Fruit fly (Drosophila melanogaster) whole organism, prepupa: Measurements from ENCODE around the gene CG17264.

Experiments
- Blimp-1 ChIP-seq: fragments of 200-800 bp; sonication (Bioruptor generic); optimal IDR thresholded peaks from 3 replicates; lab custom pipeline; 2017; ENCODE audit warnings: missing biosample characterization, missing genetic modification characterization, mild to moderate bottlenecking, moderate library complexity, missing genetic modification reagents
- CG10631 ChIP-seq: fragments of 200-800 bp; sonication (Bioruptor generic); optimal IDR thresholded peaks from 2 replicates; lab custom pipeline; 2016; ENCODE audit warnings: missing biosample characterization, missing genetic modification characterization
- CG11294 ChIP-seq: fragments of 200-800 bp; sonication (Bioruptor generic); IDR thresholded peaks from 2 replicates; pipeline ENCODE4 v1.3.6; 2022; ENCODE audit warnings: missing biosample characterization, missing genetic modification characterization
- CG11762 ChIP-seq: fragments of 200-800 bp; sonication (Bioruptor generic); optimal IDR thresholded peaks from 3 replicates; lab custom pipeline; 2016; ENCODE audit warnings: missing biosample characterization, missing genetic modification characterization; ENCODE audit not compliant: insufficient read depth
- CG11902 ChIP-seq: fragments of 200-800 bp; sonication (Bioruptor generic); optimal IDR thresholded peaks from 3 replicates; lab custom pipeline; 2016; ENCODE audit warnings: missing biosample characterization, missing genetic modification characterization
- CG15336 ChIP-seq: fragments of 200-800 bp; sonication (Bioruptor generic); IDR thresholded peaks from 2 replicates; pipeline ENCODE4 v1.3.6; 2022; ENCODE audit warnings: missing biosample characterization, missing genetic modification characterization
- CG1621 ChIP-seq: fragments of 200-800 bp; sonication (Bioruptor generic); optimal IDR thresholded peaks from 3 replicates; lab custom pipeline; 2018; ENCODE audit warnings: missing biosample characterization, mild to moderate bottlenecking, missing genetic modification characterization
- CG16779 ChIP-seq: fragments of 200-800 bp; sonication (Bioruptor generic); optimal IDR thresholded peaks from 3 replicates; lab custom pipeline; 2017; ENCODE audit warnings: missing biosample characterization, mild to moderate bottlenecking, missing genetic modification characterization
- CG3032 ChIP-seq: fragments of 200-800 bp; optimal IDR thresholded peaks from 2 replicates; lab custom pipeline; 2019; ENCODE audit warnings: missing biosample characterization, mild to moderate bottlenecking, missing genetic modification characterization, moderate library complexity
- CG31627 ChIP-seq: fragments of 200-800 bp; sonication (Bioruptor generic); optimal IDR thresholded peaks from 3 replicates; lab custom pipeline; 2016; ENCODE audit warnings: missing biosample characterization, missing genetic modification characterization
- CG32006 ChIP-seq: fragments of 200-800 bp; sonication (Bioruptor generic); optimal IDR thresholded peaks from 3 replicates; lab custom pipeline; 2017; ENCODE audit warnings: missing biosample characterization, mild to moderate bottlenecking, missing genetic modification characterization
- CG34406 ChIP-seq: fragments of 200-800 bp; sonication (Bioruptor generic); optimal IDR thresholded peaks from 3 replicates; lab custom pipeline; 2016; ENCODE audit warnings: missing biosample characterization, missing genetic modification characterization
- CG3919 ChIP-seq: fragments of 200-800 bp; sonication (Bioruptor generic); optimal IDR thresholded peaks from 3 replicates; lab custom pipeline; 2016; ENCODE audit warnings: missing biosample characterization, missing genetic modification characterization
- CG4318 ChIP-seq: fragments of 200-800 bp; sonication (Bioruptor generic); optimal IDR thresholded peaks from 3 replicates; lab custom pipeline; 2017; ENCODE audit warnings: missing biosample characterization, mild to moderate bottlenecking, missing genetic modification characterization
- CG6792 ChIP-seq: fragments of 200-800 bp; sonication (Bioruptor generic); optimal IDR thresholded peaks from 3 replicates; lab custom pipeline; 2016; ENCODE audit warnings: missing biosample characterization, missing genetic modification characterization
- CG6808 ChIP-seq: fragments of 200-800 bp; sonication (Bioruptor generic); optimal IDR thresholded peaks from 3 replicates; lab custom pipeline; 2017; ENCODE audit warnings: missing biosample characterization, missing genetic modification characterization, mild to moderate bottlenecking, moderate library complexity, missing genetic modification reagents
- CG7368 ChIP-seq: fragments of 200-800 bp; sonication (Bioruptor generic); optimal IDR thresholded peaks from 3 replicates; lab custom pipeline; 2016; ENCODE audit warnings: missing biosample characterization, missing genetic modification characterization
- CG8119 ChIP-seq: fragments of 200-800 bp; sonication (Bioruptor generic); IDR thresholded peaks from 3 replicates; pipeline ENCODE4 v1.3.6; 2022; ENCODE audit warnings: missing biosample characterization, missing genetic modification characterization
- CG8319 ChIP-seq: fragments of 200-800 bp; sonication (Bioruptor generic); optimal IDR thresholded peaks from 3 replicates; lab custom pipeline; 2016; ENCODE audit warnings: missing biosample characterization, missing genetic modification characterization
- CG8632 ChIP-seq: fragments of 200-800 bp; sonication (Bioruptor generic); optimal IDR thresholded peaks from 3 replicates; lab custom pipeline; 2016; ENCODE audit warnings: missing biosample characterization, missing genetic modification characterization
- Eip75B ChIP-seq: fragments of 200-800 bp; sonication (Bioruptor generic); optimal IDR thresholded peaks from 3 replicates; lab custom pipeline; 2016; ENCODE audit warnings: missing biosample characterization, missing genetic modification characterization
- Eip78C ChIP-seq: fragments of 200-800 bp; sonication (Bioruptor generic); peaks from one replicate; lab custom pipeline; 2016; ENCODE audit warnings: missing biosample characterization, missing genetic modification characterization
- Eip93F ChIP-seq: fragments of 200-800 bp; sonication (Bioruptor generic); optimal IDR thresholded peaks from 2 replicates; lab custom pipeline; 2016; ENCODE audit warnings: missing biosample characterization, mild to moderate bottlenecking, missing genetic modification characterization
- Ets21C ChIP-seq: fragments of 200-800 bp; sonication (Bioruptor generic); optimal IDR thresholded peaks from 3 replicates; lab custom pipeline; 2016; ENCODE audit warnings: missing biosample characterization, missing genetic modification characterization
- Gug ChIP-seq: fragments of 200-800 bp; sonication (Bioruptor generic); IDR thresholded peaks from 2 replicates; pipeline ENCODE4 v1.3.6; 2022; ENCODE audit warnings: missing biosample characterization, missing genetic modification characterization
- Hr38 ChIP-seq: sonication (Bioruptor generic); optimal IDR thresholded peaks from 2 replicates; lab custom pipeline; 2016; ENCODE audit warnings: missing biosample characterization, missing genetic modification characterization
- Hr4 ChIP-seq: fragments of 200-800 bp; sonication (Bioruptor generic); optimal IDR thresholded peaks from 3 replicates; lab custom pipeline; 2016; ENCODE audit warnings: missing biosample characterization, missing genetic modification characterization
- Lpt ChIP-seq: fragments of 200-800 bp; sonication (Bioruptor generic); optimal IDR thresholded peaks from 3 replicates; lab custom pipeline; 2016; ENCODE audit warnings: missing biosample characterization, missing genetic modification characterization
- Met ChIP-seq: fragments of 200-800 bp; sonication (Bioruptor generic); optimal IDR thresholded peaks from 3 replicates; lab custom pipeline; 2016; ENCODE audit warnings: missing biosample characterization, missing genetic modification characterization
- OdsH ChIP-seq: fragments of 200-800 bp; sonication (Bioruptor generic); optimal IDR thresholded peaks from 3 replicates; lab custom pipeline; 2016; ENCODE audit warnings: missing biosample characterization, missing genetic modification characterization
- Smox ChIP-seq: fragments of 200-800 bp; sonication (Bioruptor generic); optimal IDR thresholded peaks from 3 replicates; lab custom pipeline; 2016; ENCODE audit warnings: missing biosample characterization, missing genetic modification characterization
- Sox102F ChIP-seq: fragments of 200-800 bp; sonication (Bioruptor generic); optimal IDR thresholded peaks from 2 replicates; lab custom pipeline; 2016; ENCODE audit warnings: missing biosample characterization, mild to moderate bottlenecking, missing genetic modification characterization
- Sox14 ChIP-seq: fragments of 200-800 bp; sonication (Bioruptor generic); optimal IDR thresholded peaks from 3 replicates; lab custom pipeline; 2016; ENCODE audit warnings: missing biosample characterization, missing genetic modification characterization
- Sox15 ChIP-seq: fragments of 200-800 bp; sonication (Bioruptor generic); optimal IDR thresholded peaks from 3 replicates; lab custom pipeline; 2016; ENCODE audit warnings: missing biosample characterization, missing genetic modification characterization
- achi ChIP-seq: fragments of 200-800 bp; sonication (Bioruptor generic); optimal IDR thresholded peaks from 3 replicates; lab custom pipeline; 2016; ENCODE audit warnings: missing biosample characterization, missing genetic modification characterization
- cyc ChIP-seq: fragments of 200-800 bp; sonication (Bioruptor generic); optimal IDR thresholded peaks from 3 replicates; lab custom pipeline; 2016; ENCODE audit warnings: missing biosample characterization, missing genetic modification characterization
- dac ChIP-seq: fragments of 200-800 bp; sonication (Bioruptor generic); optimal IDR thresholded peaks from 2 replicates; lab custom pipeline; 2017; ENCODE audit warnings: missing biosample characterization, mild to moderate bottlenecking, missing genetic modification characterization
- eg ChIP-seq: fragments of 200-800 bp; sonication (Bioruptor generic); IDR thresholded peaks from 3 replicates; pipeline ENCODE4 v1.3.6; 2022; ENCODE audit warnings: missing biosample characterization, missing genetic modification characterization
- esn ChIP-seq: fragments of 200-800 bp; sonication (Bioruptor generic); optimal IDR thresholded peaks from 2 replicates; lab custom pipeline; 2016; ENCODE audit warnings: missing biosample characterization, mild to moderate bottlenecking, missing genetic modification characterization, moderate library complexity
- fd59A ChIP-seq: fragments of 200-800 bp; sonication (Bioruptor generic); optimal IDR thresholded peaks from 2 replicates; lab custom pipeline; 2017; ENCODE audit warnings: missing biosample characterization, mild to moderate bottlenecking, missing genetic modification characterization, missing genetic modification reagents
- fd85E ChIP-seq: fragments of 200-800 bp; sonication (Bioruptor generic); optimal IDR thresholded peaks from 3 replicates; lab custom pipeline; 2016; ENCODE audit warnings: missing biosample characterization, missing genetic modification characterization
- fkh ChIP-seq: fragments of 200-800 bp; sonication (Bioruptor generic); optimal IDR thresholded peaks from 3 replicates; lab custom pipeline; 2017; ENCODE audit warnings: missing biosample characterization, mild to moderate bottlenecking, missing genetic modification characterization, moderate library complexity
- lz ChIP-seq: fragments of 200-800 bp; sonication (Bioruptor generic); optimal IDR thresholded peaks from 3 replicates; lab custom pipeline; 2016; ENCODE audit warnings: missing biosample characterization, missing genetic modification characterization
- net ChIP-seq: fragments of 200-800 bp; sonication (Bioruptor generic); optimal IDR thresholded peaks from 3 replicates; lab custom pipeline; 2016; ENCODE audit warnings: missing biosample characterization, missing genetic modification characterization
- pdm3 ChIP-seq: fragments of 200-800 bp; sonication (Bioruptor generic); optimal IDR thresholded peaks from 3 replicates; lab custom pipeline; 2016; ENCODE audit warnings: missing biosample characterization, missing genetic modification characterization
- salr ChIP-seq, 2 experiments: fragments of 200-800 bp; sonication (Bioruptor generic); optimal IDR thresholded peaks; 3 replicates each; lab custom pipeline; 2016 to 2018; ENCODE audit warnings: missing biosample characterization in 2 of 2, missing genetic modification characterization in 2 of 2, mild to moderate bottlenecking in 1 of 2
- spab ChIP-seq: fragments of 200-800 bp; sonication (Bioruptor generic); optimal IDR thresholded peaks from 2 replicates; lab custom pipeline; 2017; ENCODE audit warnings: missing biosample characterization, mild to moderate bottlenecking, missing genetic modification characterization, missing genetic modification reagents
- ss ChIP-seq, 2 experiments: fragments of 200-800 bp; sonication (Bioruptor generic); optimal IDR thresholded peaks; 2 replicates in 1 of 2; 3 replicates in 1 of 2; lab custom pipeline; 2017 to 2018; ENCODE audit warnings: mild to moderate bottlenecking in 2 of 2, missing biosample characterization in 2 of 2, missing genetic modification characterization in 2 of 2, moderate library complexity in 1 of 2
- svp ChIP-seq: fragments of 200-800 bp; sonication (Bioruptor generic); peaks from one replicate; lab custom pipeline; 2016; ENCODE audit warnings: missing biosample characterization, missing genetic modification characterization
- topi ChIP-seq: fragments of 200-800 bp; sonication (Bioruptor generic); optimal IDR thresholded peaks from 3 replicates; lab custom pipeline; 2016; ENCODE audit warnings: missing biosample characterization, missing genetic modification characterization

CG17264 gene

DNA sequence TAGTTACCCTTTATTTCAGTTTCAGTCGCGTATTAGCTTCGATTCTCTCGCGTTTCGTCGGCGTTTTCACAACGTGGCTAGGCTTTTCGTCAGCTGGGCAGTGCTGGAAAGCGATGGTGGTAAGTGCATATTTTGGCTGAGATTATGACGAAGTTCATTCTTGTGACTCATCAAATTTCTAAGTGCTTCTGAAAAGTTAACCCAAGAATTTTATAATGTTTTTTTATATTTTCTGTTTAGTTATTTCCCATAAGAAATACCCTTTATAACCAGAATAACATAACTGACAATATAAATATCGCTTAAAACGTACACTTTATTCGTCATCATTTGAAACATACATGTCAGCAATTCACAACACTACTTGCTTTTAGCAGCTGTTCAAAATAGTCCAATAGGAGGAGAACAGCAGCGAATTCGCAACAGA, 18.9 kb downstream of the CG17264 start, which contains the start of the genes CG17260 and SerRS (continued):
- no peak for TF ChIP-seq Met
- peak; percentile 85 for TF ChIP-seq CG8119 (GFP tag; lab: Robert Waterston, UW)
- TF ChIP-seq CG11762 = peak; percentile 89
- TF ChIP-seq CG16779 = no peak
- peak; percentile 96 for TF ChIP-seq esn (GFP tag; lab: Kevin White, UChicago)
- TF ChIP-seq fd59A = peak; percentile 70
- peak; percentile 97 for TF ChIP-seq Eip78C (GFP tag; lab: Kevin White, UChicago)
- TF ChIP-seq Sox15 (GFP tag; lab: Kevin White, UChicago) = peak; percentile 91

DNA sequence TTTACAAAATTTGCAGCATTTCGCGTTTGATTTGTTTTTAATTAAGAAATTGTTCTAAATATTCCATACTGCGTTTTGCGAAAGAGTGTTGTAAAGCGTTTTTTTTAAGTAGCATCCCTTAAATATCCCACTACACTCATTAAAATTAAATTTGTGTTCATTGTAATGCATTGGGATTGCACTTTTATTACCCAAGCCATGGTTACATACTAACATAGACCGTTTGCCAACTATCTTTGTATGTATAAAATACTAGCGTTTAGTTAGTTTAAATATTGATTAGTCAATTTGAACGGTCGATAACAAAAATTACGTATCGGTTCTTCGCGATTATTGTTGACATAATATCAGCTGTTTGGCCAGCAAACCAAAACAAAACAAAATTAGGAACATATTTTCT, 21.5 kb downstream of the CG17264 start, which contains the start of the genes cnir and CG17221:
Gene cnir, minus strand, starts transcription at position 39 of the 400 bp plus-strand sequence.
Gene CG17221, plus strand, starts transcription at position 203 of the 400 bp plus-strand sequence.
- TF ChIP-seq Sox14 (peak; percentile 72), CG8632 (GFP tag; lab: Kevin White, UChicago) (peak; percentile 9), CG10631 (GFP tag; lab: Kevin White, UChicago) (peak; percentile 78), achi (GFP tag; lab: Kevin White, UChicago) (peak; percentile 75), CG3032 (tag; lab: Kevin White, UChicago) (peak; percentile 61), Met (peak; percentile 77), CG11762 (peak; percentile 57), CG34406 (peak; percentile 48), spab (no peak), CG8319 (peak; percentile 42), lz (peak; percentile 73), eg (GFP tag; lab: Robert Waterston, UW) (peak; percentile 41; the same call in 1 of the 3 replicates), CG16779 (no peak), Blimp-1 (no peak), CG15336 (GFP tag; lab: Robert Waterston, UW) (0 out of 2 replicates have a peak, but pooled peaks have one; percentile 33), Eip78C (GFP tag; lab: Kevin White, UChicago) (peak; percentile 87), Eip75B (peak; percentile 81), fkh (GFP tag; lab: Kevin White, UChicago) (peak; percentile 96), Ets21C (peak; percentile 72), CG8119 (GFP tag; lab: Robert Waterston, UW) (no peak), svp (GFP tag; lab: Kevin White, UChicago) (peak; percentile 68), CG31627 (GFP tag; lab: Kevin White, UChicago) (peak; percentile 74), fd85E (GFP tag; lab: Kevin White, UChicago) (no peak), cyc (GFP tag; lab: Kevin White, UChicago) (peak; percentile 72), salr (GFP tag; optimal IDR thresholded peaks at IDR 0.05; lab: Kevin White, UChicago) (no peak), CG7368 (GFP tag; lab: Kevin White, UChicago) (peak; percentile 41), Hr4 (GFP tag; lab: Kevin White, UChicago) (peak; percentile 77), CG32006 (GFP tag; lab: Kevin White, UChicago) (no peak), CG6792 (GFP tag; lab: Kevin White, UChicago) (peak; percentile 57), OdsH (GFP tag; lab: Kevin White, UChicago) (peak; percentile 75), Gug (GFP tag; lab: Robert Waterston, UW) (0 out of 2 replicates have a peak, but pooled peaks have one; percentile 26), Smox (GFP tag; lab: Kevin White, UChicago) (peak; percentile 69), CG11902 (GFP tag; lab: Kevin White, UChicago) (peak; percentile 19), Lpt (GFP tag; lab: Kevin White, UChicago) (no peak), CG4318 (GFP tag; lab: Kevin White, UChicago) (no peak), Eip93F (GFP tag; lab: Kevin White, UChicago) (no peak), dac (GFP tag; lab: Kevin White, UChicago) (peak; percentile 17), topi (GFP tag; lab: Kevin White, UChicago) (peak; percentile 72), ss (GFP tag; optimal IDR thresholded peaks at IDR 0.05; lab: Kevin White, UChicago) (peak in 1 of 2 experiments; percentile 43), CG3919 (peak; percentile 73), Hr38 (GFP tag; lab: Kevin White, UChicago) (no peak), net (GFP tag; lab: Kevin White, UChicago) (peak; percentile 46), pdm3 (peak; percentile 72), CG1621 (peak; percentile 3), CG6808 (GFP tag; lab: Kevin White, UChicago) (no peak), CG11294 (GFP tag; lab: Robert Waterston, UW) (no peak), Sox102F (GFP tag; lab: Kevin White, UChicago) (peak; percentile 73)
